Fruit fly (Drosophila melanogaster): ENCODE results near the gene Pdp1.

dm6 chr3L:7833278-7833677, 33.9 kb downstream of the Pdp1 start:
- TF ChIP-seq fru (GFP tag; optimal IDR thresholded peaks at IDR 0.05) (no peak), CrebA (GFP tag; optimal IDR thresholded peaks at IDR 0.05; ENCODE audit: borderline replicate concordance) (no peak), usp (GFP tag; optimal IDR thresholded peaks at IDR 0.05) (no peak), ey (GFP tag; optimal IDR thresholded peaks at IDR 0.05) (no peak), psq (GFP tag; optimal IDR thresholded peaks at IDR 0.05) (no peak), Mio (GFP tag; optimal IDR thresholded peaks at IDR 0.05) (no peak), lola (GFP tag; optimal IDR thresholded peaks at IDR 0.05) (no peak), N (GFP tag; optimal IDR thresholded peaks at IDR 0.05) (no peak), CG9705 (GFP tag; optimal IDR thresholded peaks at IDR 0.05) (no peak), woc (GFP tag; optimal IDR thresholded peaks at IDR 0.05) (no peak), brk (GFP tag; optimal IDR thresholded peaks at IDR 0.05) (no peak), OdsH (GFP tag; optimal IDR thresholded peaks at IDR 0.05) (no peak), Vsx2 (GFP tag; optimal IDR thresholded peaks at IDR 0.05; ENCODE audit: partially characterized antibody) (no peak)

Measured in whole organism, wandering third instar larva.